Worm (Caenorhabditis elegans) whole organism, L1 larva: ENCODE data around the gene str-94.
A peak's percentile ranks its signal among the peaks of the same experiment; 100 is the strongest.

Source experiments
- C04F5.9 ChIP-seq: sonication (generic microtip); optimal IDR thresholded peaks from 2 replicates; lab custom pipeline; 2016; ENCODE audit warnings: missing genetic modification characterization, missing compliant biosample characterization
- C16A3.4 ChIP-seq: fragments of 150-350 bp; optimal IDR thresholded peaks from 2 replicates; lab custom pipeline; 2014; ENCODE audit warnings: missing biosample characterization, missing genetic modification characterization
- C34B4.2 ChIP-seq: sonication (generic microtip); optimal IDR thresholded peaks from 2 replicates; lab custom pipeline; 2017; ENCODE audit warnings: mild to moderate bottlenecking, missing genetic modification characterization, missing compliant biosample characterization
- F16B12.6 ChIP-seq: fragments of 150-350 bp; optimal IDR thresholded peaks from 2 replicates; lab custom pipeline; 2014; ENCODE audit warnings: missing biosample characterization, missing genetic modification characterization
- aly-2 ChIP-seq: fragments of 150-350 bp; optimal IDR thresholded peaks from 2 replicates; lab custom pipeline; 2014; ENCODE audit warnings: missing biosample characterization, missing genetic modification characterization
- ama-1 ChIP-seq: fragments of 150-350 bp; optimal IDR thresholded peaks from 2 replicates; lab custom pipeline; 2014
- ceh-63 ChIP-seq: fragments of 200-800 bp; sonication (Bioruptor generic); optimal IDR thresholded peaks from 2 replicates; lab custom pipeline; 2018; ENCODE audit warnings: mild to moderate bottlenecking, missing genetic modification characterization, missing compliant biosample characterization
- ceh-8 ChIP-seq: fragments of 200-800 bp; sonication (Bioruptor generic); optimal IDR thresholded peaks from 2 replicates; lab custom pipeline; 2018; ENCODE audit warnings: mild to moderate bottlenecking, missing genetic modification characterization, moderate library complexity, missing compliant biosample characterization
- ces-1 ChIP-seq: fragments of 150-350 bp; optimal IDR thresholded peaks from 2 replicates; lab custom pipeline; 2014; ENCODE audit warnings: missing biosample characterization, missing genetic modification reagents, missing genetic modification characterization
- dpl-1 ChIP-seq, 3 experiments: fragments of 150-350 bp in 2 of 3; sonication (generic microtip) in 1 of 3; optimal IDR thresholded peaks; 2 replicates each; lab custom pipeline; 2014 to 2017; ENCODE audit warnings: missing biosample characterization in 3 of 3, missing genetic modification characterization in 3 of 3, missing genetic modification reagents in 3 of 3
- egl-13 ChIP-seq: sonication (generic microtip); optimal IDR thresholded peaks from 2 replicates; lab custom pipeline; 2016; ENCODE audit warnings: missing genotype, missing genetic modification reagents, missing genetic modification characterization, missing compliant biosample characterization
- egl-27 ChIP-seq, 2 experiments: fragments of 150-350 bp in 1 of 2; sonication (generic microtip); optimal IDR thresholded peaks; 3 replicates each; lab custom pipeline; 2017 to 2018; ENCODE audit warnings: missing biosample characterization in 2 of 2, missing genetic modification characterization in 2 of 2, missing genetic modification reagents in 2 of 2
- elt-3 ChIP-seq, 6 experiments: fragments of 150-350 bp in 1 of 6; sonication (generic microtip); optimal IDR thresholded peaks; 2 replicates each; lab custom pipeline; 2017 to 2018; ENCODE audit warnings: missing biosample characterization in 6 of 6, missing genetic modification characterization in 6 of 6, inconsistent platforms in 1 of 6
- fkh-10 ChIP-seq: sonication (generic microtip); optimal IDR thresholded peaks from 2 replicates; lab custom pipeline; 2017; ENCODE audit warnings: missing biosample characterization, missing genetic modification reagents, missing genetic modification characterization
- fkh-4 ChIP-seq: sonication (generic microtip); optimal IDR thresholded peaks from 2 replicates; lab custom pipeline; 2016; ENCODE audit warnings: missing compliant biosample characterization, missing genetic modification characterization, borderline replicate concordance
- fkh-8 ChIP-seq: sonication (generic microtip); optimal IDR thresholded peaks from 2 replicates; lab custom pipeline; 2016; ENCODE audit warnings: mild to moderate bottlenecking, missing genetic modification characterization, missing compliant biosample characterization
- grh-1 ChIP-seq: fragments of 200-800 bp; sonication (Bioruptor generic); IDR thresholded peaks from 2 replicates; pipeline ENCODE4 v1.3.6; 2022; ENCODE audit warnings: missing genetic modification reagents, missing genetic modification characterization, missing compliant biosample characterization
- hlh-4 ChIP-seq: sonication (generic microtip); optimal IDR thresholded peaks from 2 replicates; lab custom pipeline; 2016; ENCODE audit warnings: mild to moderate bottlenecking, missing genetic modification characterization, missing compliant biosample characterization
- hpl-2 ChIP-seq: fragments of 150-350 bp; optimal IDR thresholded peaks from 2 replicates; lab custom pipeline; 2014; ENCODE audit warnings: missing biosample characterization, missing genetic modification reagents, missing genetic modification characterization
- irx-1 ChIP-seq: sonication (generic microtip); optimal IDR thresholded peaks from 2 replicates; lab custom pipeline; 2016; ENCODE audit warnings: missing genetic modification characterization, missing compliant biosample characterization
- jun-1 ChIP-seq: fragments of 150-350 bp; optimal IDR thresholded peaks from 2 replicates; lab custom pipeline; 2014; ENCODE audit warnings: missing biosample characterization, missing genetic modification reagents, missing genetic modification characterization
- lin-14 ChIP-seq: fragments of 200-800 bp; sonication (Bioruptor generic); optimal IDR thresholded peaks from 2 replicates; lab custom pipeline; 2018; ENCODE audit warnings: mild to moderate bottlenecking, missing genetic modification characterization, moderate library complexity, missing compliant biosample characterization
- lin-15B ChIP-seq: fragments of 150-350 bp; sonication (generic microtip); optimal IDR thresholded peaks from 3 replicates; lab custom pipeline; 2014; ENCODE audit warnings: missing biosample characterization, missing genetic modification characterization
- lin-39 ChIP-seq: fragments of 150-350 bp; optimal IDR thresholded peaks from 2 replicates; lab custom pipeline; 2014; ENCODE audit warnings: missing biosample characterization, missing genetic modification reagents, missing genetic modification characterization
- lir-3 ChIP-seq: sonication (generic microtip); optimal IDR thresholded peaks from 2 replicates; lab custom pipeline; 2016; ENCODE audit warnings: mild to moderate bottlenecking, missing genetic modification characterization, moderate library complexity, missing compliant biosample characterization; ENCODE audit not compliant: poor library complexity
- lsy-2 ChIP-seq, 2 experiments: fragments of 150-350 bp; optimal IDR thresholded peaks; 2 replicates each; lab custom pipeline; 2014; ENCODE audit warnings: missing biosample characterization in 2 of 2, missing genetic modification characterization in 2 of 2
- mab-9 ChIP-seq: fragments of 200-800 bp; sonication (Bioruptor generic); IDR thresholded peaks from 2 replicates; pipeline ENCODE4 v1.3.6; 2022; ENCODE audit warnings: missing genetic modification reagents, missing genetic modification characterization, missing compliant biosample characterization
- mdl-1 ChIP-seq, 2 experiments: fragments of 150-350 bp; optimal IDR thresholded peaks; 2 replicates each; lab custom pipeline; 2014 to 2017; ENCODE audit warnings: missing biosample characterization in 2 of 2, missing genetic modification characterization in 2 of 2, inconsistent platforms in 1 of 2
- mef-2 ChIP-seq: fragments of 150-350 bp; optimal IDR thresholded peaks from 2 replicates; lab custom pipeline; 2014; ENCODE audit warnings: missing biosample characterization, missing genetic modification characterization
- nhr-19 ChIP-seq: fragments of 200-800 bp; sonication (Bioruptor generic); conservative IDR thresholded peaks from 2 replicates; pipeline ENCODE4 v1.3.6; 2022; ENCODE audit warnings: missing genetic modification characterization, missing compliant biosample characterization
- nhr-20 ChIP-seq: sonication (generic microtip); optimal IDR thresholded peaks from 2 replicates; lab custom pipeline; 2016; ENCODE audit warnings: mild to moderate bottlenecking, missing genetic modification characterization, missing compliant biosample characterization
- nhr-28 ChIP-seq: fragments of 150-350 bp; optimal IDR thresholded peaks from 2 replicates; lab custom pipeline; 2014; ENCODE audit warnings: missing biosample characterization, missing genetic modification characterization
- nhr-47 ChIP-seq: sonication (generic microtip); optimal IDR thresholded peaks from 2 replicates; lab custom pipeline; 2016; ENCODE audit warnings: mild to moderate bottlenecking, missing genetic modification characterization, moderate library complexity, missing compliant biosample characterization
- nhr-71 ChIP-seq: sonication (generic microtip); optimal IDR thresholded peaks from 2 replicates; lab custom pipeline; 2016; ENCODE audit warnings: mild to moderate bottlenecking, missing genetic modification characterization, moderate library complexity, missing compliant biosample characterization
- nhr-76 ChIP-seq: sonication (generic microtip); optimal IDR thresholded peaks from 2 replicates; lab custom pipeline; 2017; ENCODE audit warnings: missing biosample characterization, missing genetic modification characterization
- nhr-77 ChIP-seq: fragments of 150-350 bp; optimal IDR thresholded peaks from 2 replicates; lab custom pipeline; 2014; ENCODE audit warnings: missing biosample characterization, missing genetic modification characterization
- nhr-84 ChIP-seq: sonication (generic microtip); optimal IDR thresholded peaks from 2 replicates; lab custom pipeline; 2017; ENCODE audit warnings: missing biosample characterization, missing genetic modification characterization
- nhr-85 ChIP-seq: sonication (generic microtip); peaks from one replicate; lab custom pipeline; 2016; ENCODE audit warnings: missing genetic modification characterization, inconsistent platforms, missing compliant biosample characterization
- nhr-90 ChIP-seq: sonication (generic microtip); optimal IDR thresholded peaks from 2 replicates; lab custom pipeline; 2016; ENCODE audit warnings: mild to moderate bottlenecking, missing genetic modification characterization, missing compliant biosample characterization; ENCODE audit not compliant: poor library complexity
- pax-3 ChIP-seq: fragments of 200-800 bp; sonication (Bioruptor generic); optimal IDR thresholded peaks from 2 replicates; lab custom pipeline; 2018; ENCODE audit warnings: mild to moderate bottlenecking, missing genetic modification characterization, moderate library complexity, missing compliant biosample characterization
- snpc-4 ChIP-seq: fragments of 150-350 bp; optimal IDR thresholded peaks from 2 replicates; lab custom pipeline; 2014; ENCODE audit warnings: missing biosample characterization, missing genetic modification characterization
- snu-23 ChIP-seq: sonication (generic microtip); optimal IDR thresholded peaks from 2 replicates; lab custom pipeline; 2016; ENCODE audit warnings: missing genetic modification characterization, missing compliant biosample characterization
- sox-4 ChIP-seq: sonication (generic microtip); optimal IDR thresholded peaks from 2 replicates; lab custom pipeline; 2016; ENCODE audit warnings: missing genetic modification characterization, missing compliant biosample characterization
- sptf-1 ChIP-seq: fragments of 150-350 bp; optimal IDR thresholded peaks from 2 replicates; lab custom pipeline; 2014; ENCODE audit warnings: missing biosample characterization, missing genetic modification characterization
- sup-37 ChIP-seq: fragments of 200-800 bp; sonication (Bioruptor generic); optimal IDR thresholded peaks from 2 replicates; lab custom pipeline; 2018; ENCODE audit warnings: mild to moderate bottlenecking, missing genetic modification characterization, missing compliant biosample characterization
- tbx-2 ChIP-seq: sonication (generic microtip); optimal IDR thresholded peaks from 2 replicates; lab custom pipeline; 2016; ENCODE audit warnings: missing genetic modification characterization, missing compliant biosample characterization
- unc-130 ChIP-seq: fragments of 150-350 bp; optimal IDR thresholded peaks from 2 replicates; lab custom pipeline; 2017; ENCODE audit warnings: missing biosample characterization, missing genetic modification characterization, inconsistent platforms
- unc-30 ChIP-seq: sonication (generic microtip); optimal IDR thresholded peaks from 2 replicates; lab custom pipeline; 2017; ENCODE audit warnings: missing biosample characterization, missing genetic modification characterization
- unc-62 ChIP-seq: fragments of 150-350 bp; optimal IDR thresholded peaks from 2 replicates; lab custom pipeline; 2014; ENCODE audit warnings: missing biosample characterization, missing genetic modification reagents, missing genetic modification characterization
- unc-98 ChIP-seq: fragments of 200-800 bp; sonication (Bioruptor generic); IDR thresholded peaks from 2 replicates; pipeline ENCODE4 v1.3.6; 2022; ENCODE audit warnings: missing genetic modification characterization, missing compliant biosample characterization
- vab-15 ChIP-seq: sonication (generic microtip); optimal IDR thresholded peaks from 2 replicates; lab custom pipeline; 2017; ENCODE audit warnings: missing genotype, mild to moderate bottlenecking, missing genetic modification characterization, missing compliant biosample characterization
- xbp-1 ChIP-seq: sonication (generic microtip); optimal IDR thresholded peaks from 2 replicates; lab custom pipeline; 2016; ENCODE audit warnings: missing genetic modification characterization, missing compliant biosample characterization
- ztf-11 ChIP-seq, 2 experiments: sonication (generic microtip); optimal IDR thresholded peaks; 2 replicates each; lab custom pipeline; 2016 to 2017; ENCODE audit warnings: missing genetic modification characterization in 2 of 2, missing biosample characterization in 1 of 2, missing compliant biosample characterization in 1 of 2
- ztf-4 ChIP-seq: fragments of 150-350 bp; optimal IDR thresholded peaks from 2 replicates; lab custom pipeline; 2014; ENCODE audit warnings: missing biosample characterization, missing genetic modification characterization

str-94 gene

ce11 chrV:9273587-9273986, 24.5 kb upstream of the str-94 start:
- TF ChIP-seq nhr-77 (tag; lab: Kevin White, UChicago) (peak; percentile 50), C04F5.9 (no peak), xbp-1 (tag; lab: Kevin White, UChicago) (peak; percentile 54), unc-62 (GFP tag; lab: Kevin White, UChicago) (no peak), hlh-4 (tag; lab: Kevin White, UChicago) (no peak), C16A3.4 (tag; lab: Kevin White, UChicago) (peak; percentile 36), nhr-19 (GFP tag; lab: Robert Waterston, UW) (peak; percentile 67), mef-2 (tag; lab: Kevin White, UChicago) (no peak), fkh-8 (tag; lab: Kevin White, UChicago) (peak; percentile 32), nhr-28 (tag; lab: Kevin White, UChicago) (no peak), egl-13 (peak; percentile 16), nhr-71 (tag; lab: Kevin White, UChicago) (peak; percentile 88), irx-1 (tag; lab: Kevin White, UChicago) (peak; percentile 39), vab-15 (tag; lab: Kevin White, UChicago) (no peak), nhr-84 (no peak), lir-3 (tag; lab: Kevin White, UChicago) (no peak), pax-3 (tag; lab: Kevin White, UChicago) (no peak), F16B12.6 (no peak), nhr-47 (tag; lab: Kevin White, UChicago) (peak; percentile 65), nhr-85 (tag; lab: Kevin White, UChicago) (peak; percentile 69), C34B4.2 (tag; lab: Kevin White, UChicago) (no peak), ztf-11 (tag; optimal IDR thresholded peaks at IDR 0.05; lab: Kevin White, UChicago) (no peak), dpl-1 (GFP tag; optimal IDR thresholded peaks at IDR 0.05; lab: Kevin White, UChicago) (peak in 1 of 3 experiments; percentile 30), ces-1 (no peak), ama-1 (lab: Kevin White, UChicago) (no peak), egl-27 (tag; optimal IDR thresholded peaks at IDR 0.05; lab: Kevin White, UChicago) (peak in 1 of 2 experiments; percentile 70), ceh-8 (GFP tag; lab: Kevin White, UChicago) (peak; percentile 22), unc-98 (GFP tag; lab: Robert Waterston, UW) (no peak), sup-37 (no peak), lin-14 (GFP tag; lab: Kevin White, UChicago) (peak; percentile 98), nhr-76 (tag; lab: Kevin White, UChicago) (no peak), lin-15B (tag; lab: Kevin White, UChicago) (no peak), fkh-4 (no peak), grh-1 (GFP tag; lab: Robert Waterston, UW) (no peak), fkh-10 (GFP tag; lab: Kevin White, UChicago) (peak; percentile 58), snpc-4 (tag; lab: Kevin White, UChicago) (peak; percentile 60), unc-30 (tag; lab: Kevin White, UChicago) (no peak), mab-9 (GFP tag; lab: Robert Waterston, UW) (no peak), jun-1 (tag; lab: Kevin White, UChicago) (peak; percentile 61), lin-39 (no peak), unc-130 (no peak), elt-3 (tag; optimal IDR thresholded peaks at IDR 0.05; lab: Kevin White, UChicago) (peak in 1 of 6 experiments; percentile 48), ceh-63 (GFP tag; lab: Kevin White, UChicago) (no peak), mdl-1 (tag; optimal IDR thresholded peaks at IDR 0.05; lab: Kevin White, UChicago) (peak in 1 of 2 experiments; percentile 67), lsy-2 (tag; optimal IDR thresholded peaks at IDR 0.05; lab: Kevin White, UChicago) (peak; percentile 41 to 74), nhr-20 (tag; lab: Kevin White, UChicago) (peak; percentile 81), nhr-90 (tag; lab: Kevin White, UChicago) (no peak), snu-23 (peak; percentile 81), aly-2 (tag; lab: Kevin White, UChicago) (no peak), sox-4 (no peak), ztf-4 (tag; lab: Kevin White, UChicago) (no peak), sptf-1 (tag; lab: Kevin White, UChicago) (no peak), tbx-2 (peak; percentile 75), hpl-2 (GFP tag; lab: Kevin White, UChicago) (no peak)
